Worm (Caenorhabditis elegans) whole organism, L3 larva: ENCODE data around the gene dsh-1.

Experiments
- aly-2 ChIP-seq: fragments of 150-350 bp; optimal IDR thresholded peaks from 2 replicates; lab custom pipeline; 2014; ENCODE audit warnings: missing biosample characterization, missing genetic modification characterization
- ceh-28 ChIP-seq: fragments of 150-350 bp; optimal IDR thresholded peaks from 2 replicates; lab custom pipeline; 2014; ENCODE audit warnings: missing biosample characterization, missing genetic modification reagents, missing genetic modification characterization
- ceh-82 ChIP-seq: fragments of 150-350 bp; optimal IDR thresholded peaks from 2 replicates; lab custom pipeline; 2014; ENCODE audit warnings: missing biosample characterization, missing genetic modification characterization
- daf-12 ChIP-seq: fragments of 150-350 bp; optimal IDR thresholded peaks from 2 replicates; lab custom pipeline; 2014; ENCODE audit warnings: missing biosample characterization, missing genetic modification reagents, missing genetic modification characterization
- egl-27 ChIP-seq: sonication (generic microtip); optimal IDR thresholded peaks from 4 replicates; lab custom pipeline; 2017; ENCODE audit warnings: missing biosample characterization, missing genetic modification reagents, missing genetic modification characterization
- egl-5 ChIP-seq: fragments of 150-350 bp; optimal IDR thresholded peaks from 2 replicates; lab custom pipeline; 2017; ENCODE audit warnings: missing biosample characterization, missing genetic modification reagents, missing genetic modification characterization, inconsistent platforms
- elt-1 ChIP-seq: fragments of 150-350 bp; optimal IDR thresholded peaks from 2 replicates; lab custom pipeline; 2014; ENCODE audit warnings: missing biosample characterization, missing genetic modification characterization
- elt-2 ChIP-seq: sonication (generic microtip); optimal IDR thresholded peaks from 2 replicates; lab custom pipeline; 2016; ENCODE audit warnings: missing genetic modification reagents, mild to moderate bottlenecking, missing genetic modification characterization, missing compliant biosample characterization
- elt-3 ChIP-seq, 3 experiments: fragments of 150-350 bp in 1 of 3; sonication (generic microtip) in 2 of 3; optimal IDR thresholded peaks; 2 replicates in 2 of 3; 4 replicates in 1 of 3; lab custom pipeline; 2014 to 2017; ENCODE audit warnings: missing biosample characterization in 3 of 3, missing genetic modification characterization in 3 of 3
- fkh-2 ChIP-seq: fragments of 150-350 bp; optimal IDR thresholded peaks from 2 replicates; lab custom pipeline; 2014; ENCODE audit warnings: missing biosample characterization, missing genetic modification reagents, missing genetic modification characterization
- fos-1 ChIP-seq: fragments of 150-350 bp; optimal IDR thresholded peaks from 2 replicates; lab custom pipeline; 2014; ENCODE audit warnings: missing biosample characterization, missing genetic modification characterization
- jun-1 ChIP-seq: fragments of 150-350 bp; optimal IDR thresholded peaks from 2 replicates; lab custom pipeline; 2014; ENCODE audit warnings: missing biosample characterization, missing genetic modification reagents, missing genetic modification characterization
- lin-15B ChIP-seq: fragments of 150-350 bp; optimal IDR thresholded peaks from 2 replicates; lab custom pipeline; 2014; ENCODE audit warnings: missing biosample characterization, missing genetic modification characterization
- lin-39 ChIP-seq: fragments of 150-350 bp; optimal IDR thresholded peaks from 2 replicates; lab custom pipeline; 2018; ENCODE audit warnings: missing biosample characterization, missing genetic modification reagents, missing genetic modification characterization
- mdl-1 ChIP-seq: fragments of 150-350 bp; optimal IDR thresholded peaks from 2 replicates; lab custom pipeline; 2014; ENCODE audit warnings: missing biosample characterization, missing genetic modification characterization
- nfya-1 ChIP-seq: sonication (generic microtip); optimal IDR thresholded peaks from 2 replicates; lab custom pipeline; 2017; ENCODE audit warnings: missing genetic modification characterization, mild to moderate bottlenecking, missing compliant biosample characterization, antibody characterized with exemption, moderate library complexity; ENCODE audit not compliant: insufficient read depth
- nhr-23 ChIP-seq: fragments of 150-350 bp; optimal IDR thresholded peaks from 2 replicates; lab custom pipeline; 2014; ENCODE audit warnings: missing biosample characterization, missing genetic modification reagents, missing genetic modification characterization
- nhr-237 ChIP-seq: fragments of 150-350 bp; optimal IDR thresholded peaks from 2 replicates; lab custom pipeline; 2014; ENCODE audit warnings: missing biosample characterization, missing genetic modification characterization
- nhr-43 ChIP-seq: sonication (generic microtip); optimal IDR thresholded peaks from 2 replicates; lab custom pipeline; 2016; ENCODE audit warnings: mild to moderate bottlenecking, missing genetic modification characterization, missing compliant biosample characterization; ENCODE audit not compliant: poor library complexity, severe bottlenecking
- pqm-1 ChIP-seq: fragments of 150-350 bp; optimal IDR thresholded peaks from 2 replicates; lab custom pipeline; 2017; ENCODE audit warnings: missing biosample characterization, missing genetic modification characterization, inconsistent platforms
- sea-2 ChIP-seq: fragments of 150-350 bp; sonication (generic microtip); optimal IDR thresholded peaks from 4 replicates; lab custom pipeline; 2014; ENCODE audit warnings: missing biosample characterization, missing genetic modification reagents, missing genetic modification characterization
- skn-1 ChIP-seq: fragments of 150-350 bp; optimal IDR thresholded peaks from 2 replicates; lab custom pipeline; 2014; ENCODE audit warnings: missing biosample characterization, missing genetic modification characterization
- snpc-4 ChIP-seq: fragments of 150-350 bp; optimal IDR thresholded peaks from 2 replicates; lab custom pipeline; 2014; ENCODE audit warnings: missing biosample characterization, missing genetic modification characterization
- tbx-2 ChIP-seq: sonication (generic microtip); optimal IDR thresholded peaks from 2 replicates; lab custom pipeline; 2016; ENCODE audit warnings: mild to moderate bottlenecking, missing genetic modification characterization, missing compliant biosample characterization
- unc-39 ChIP-seq: sonication (generic microtip); optimal IDR thresholded peaks from 4 replicates; lab custom pipeline; 2017; ENCODE audit warnings: missing biosample characterization, missing genetic modification characterization
- zag-1 ChIP-seq: fragments of 150-350 bp; optimal IDR thresholded peaks from 2 replicates; lab custom pipeline; 2014; ENCODE audit warnings: missing biosample characterization, missing genetic modification characterization
- ztf-11 ChIP-seq: fragments of 150-350 bp; optimal IDR thresholded peaks from 2 replicates; lab custom pipeline; 2014; ENCODE audit warnings: missing biosample characterization, missing genetic modification characterization

The dsh-1 gene

ce11 chrII:5172451-5172850 is 52.7 kb downstream of the dsh-1 start, which contains the start of gene C27D6.1:
Gene C27D6.1, plus strand, starts transcription at chrII:5172751.
- TF ChIP-seq ceh-82 (no peak), elt-1 (tag; lab: Kevin White, UChicago) (no peak), pqm-1 (tag; lab: Kevin White, UChicago) (no peak), aly-2 (no peak), tbx-2 (tag; lab: Kevin White, UChicago) (no peak), jun-1 (tag; lab: Kevin White, UChicago) (no peak), sea-2 (no peak), ceh-28 (tag; lab: Kevin White, UChicago) (no peak), zag-1 (tag; lab: Kevin White, UChicago) (no peak), nfya-1 (tag; lab: Kevin White, UChicago) (no peak), egl-27 (no peak), nhr-237 (tag; lab: Kevin White, UChicago) (no peak)

- TF ChIP-seq egl-5 (tag; lab: Kevin White, UChicago), result no peak
- TF ChIP-seq nhr-43 (tag; lab: Kevin White, UChicago), result no peak
- no peak for TF ChIP-seq fos-1 (tag; lab: Kevin White, UChicago)
These were observed 53.6 kb downstream of the dsh-1 start, which contains the start of gene C27D6.15 for ce11 chrII:5171610-5172009. Gene C27D6.15, plus strand, starts transcription at chrII:5171910.

ce11 chrII:5170932-5171331 is 54.3 kb downstream of the dsh-1 start, which contains the start of gene srb-1:
Gene srb-1, minus strand, starts transcription at chrII:5171032.
- TF ChIP-seq fkh-2, result no peak
- TF ChIP-seq snpc-4 (tag; lab: Kevin White, UChicago), result no peak
- no peak for TF ChIP-seq ztf-11 (tag; lab: Kevin White, UChicago)
- TF ChIP-seq nfya-1 (tag; lab: Kevin White, UChicago), result no peak
- TF ChIP-seq egl-5 (tag; lab: Kevin White, UChicago), result no peak
- TF ChIP-seq nhr-23 (tag; lab: Kevin White, UChicago), result no peak
- no peak for TF ChIP-seq zag-1 (tag; lab: Kevin White, UChicago)
- TF ChIP-seq elt-2 (tag; lab: Kevin White, UChicago), result no peak
- TF ChIP-seq unc-39 (tag; lab: Kevin White, UChicago), result no peak
- no peak for TF ChIP-seq daf-12
- TF ChIP-seq mdl-1 (tag; lab: Kevin White, UChicago), result no peak
- TF ChIP-seq, all 47 proteins: peak for 0

ce11 chrII:5166738-5167137 is 58.4 kb downstream of the dsh-1 start, which contains the start of gene srb-3:
Gene srb-3, minus strand, starts transcription at chrII:5166838.
- TF ChIP-seq elt-3 (tag; optimal IDR thresholded peaks at IDR 0.05; lab: Kevin White, UChicago), result no peak
- no peak for TF ChIP-seq lin-39 (tag; lab: Kevin White, UChicago)
- no peak for TF ChIP-seq ceh-28 (tag; lab: Kevin White, UChicago)
- TF ChIP-seq unc-39 (tag; lab: Kevin White, UChicago), result no peak
- TF ChIP-seq skn-1 (tag; lab: Kevin White, UChicago), result no peak
- no peak for TF ChIP-seq lin-15B
- no peak for TF ChIP-seq jun-1 (tag; lab: Kevin White, UChicago)
- no peak for TF ChIP-seq tbx-2 (tag; lab: Kevin White, UChicago)
- TF ChIP-seq nhr-23 (tag; lab: Kevin White, UChicago), result no peak
- no peak for TF ChIP-seq nhr-237 (tag; lab: Kevin White, UChicago)
- no peak for TF ChIP-seq egl-27
